Fruit fly (Drosophila melanogaster) whole organism, wandering third instar larva: Measurements from ENCODE around the gene Spag1.
A peak's percentile ranks its signal among the peaks of the same experiment; 100 is the strongest.

Experiments used
- br ChIP-seq: fragments of 200-800 bp; sonication (Bioruptor generic); optimal IDR thresholded peaks from 2 replicates; lab custom pipeline; 2016; ENCODE audit warnings: missing biosample characterization, missing genetic modification characterization
- fru ChIP-seq: fragments of 200-800 bp; sonication (Bioruptor generic); optimal IDR thresholded peaks from 3 replicates; lab custom pipeline; 2016; ENCODE audit warnings: missing biosample characterization, mild to moderate bottlenecking, missing genetic modification characterization
- h ChIP-seq: fragments of 200-800 bp; sonication (Bioruptor generic); optimal IDR thresholded peaks from 3 replicates; lab custom pipeline; 2016; ENCODE audit warnings: missing biosample characterization, mild to moderate bottlenecking, missing genetic modification characterization
- usp ChIP-seq: fragments of >200 bp; optimal IDR thresholded peaks from 2 replicates; lab custom pipeline; 2017; ENCODE audit warnings: missing biosample characterization, missing genetic modification characterization

- no peak for TF ChIP-seq usp
- peak; percentile 81 for TF ChIP-seq br (GFP tag; lab: Kevin White, UChicago)
- TF ChIP-seq fru (GFP tag; lab: Kevin White, UChicago), result peak; percentile 76
- peak; percentile 86 for TF ChIP-seq h
These were observed 19.2 kb upstream of the Spag1 start for dm6 chr3R:26928424-26928823.
